Worm (Caenorhabditis elegans): Measurements from ENCODE around the gene dod-20.

Gene dod-20

DNA sequence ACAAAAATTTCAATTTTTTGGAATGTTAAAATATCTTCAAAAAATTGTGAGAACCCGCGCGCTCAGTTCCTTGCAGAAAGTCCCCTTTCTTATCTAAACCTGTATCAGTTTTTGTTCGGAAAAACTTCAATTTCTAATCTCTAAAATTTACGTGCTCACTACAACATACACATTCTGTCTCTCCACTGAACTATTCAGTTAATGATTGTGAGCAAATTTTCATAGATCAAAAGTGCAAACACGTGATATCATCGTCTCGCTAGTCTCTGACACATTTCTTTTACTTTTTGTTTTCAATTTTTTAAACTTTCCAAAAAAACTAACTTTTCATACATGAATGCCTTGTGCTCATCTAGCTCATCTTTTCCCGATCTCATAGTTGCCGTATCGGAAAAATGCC is 37.2 kb downstream of the dod-20 start, which contains the start of gene nhr-203:
nhr-203 (plus strand) TSS at position 332 of the 400 bp plus-strand sequence.
- TF ChIP-seq alr-1 (tag; optimal IDR thresholded peaks at IDR 0.05) (no peak), nhr-129 (tag; optimal IDR thresholded peaks at IDR 0.05) (no peak), nhr-25 (tag; optimal IDR thresholded peaks at IDR 0.05) (no peak), aly-2 (tag; optimal IDR thresholded peaks at IDR 0.05) (no peak), elt-1 (tag; optimal IDR thresholded peaks at IDR 0.05) (no peak), R02D3.7 (tag; optimal IDR thresholded peaks at IDR 0.05) (no peak), elt-3 (tag; optimal IDR thresholded peaks at IDR 0.05) (no peak), mdl-1 (tag; optimal IDR thresholded peaks at IDR 0.05) (no peak), unc-55 (GFP tag; optimal IDR thresholded peaks at IDR 0.05) (no peak), nhr-77 (tag; optimal IDR thresholded peaks at IDR 0.05) (no peak), unc-39 (tag; optimal IDR thresholded peaks at IDR 0.05) (no peak), ceh-16 (tag; optimal IDR thresholded peaks at IDR 0.05) (no peak), snpc-4 (tag; optimal IDR thresholded peaks at IDR 0.05) (no peak), ztf-1 (GFP tag; conservative IDR thresholded peaks at IDR 0.05) (no peak), nhr-237 (tag; optimal IDR thresholded peaks at IDR 0.05) (no peak), peb-1 (tag; optimal IDR thresholded peaks at IDR 0.05) (no peak), zag-1 (tag; optimal IDR thresholded peaks at IDR 0.05) (no peak), sem-4 (tag; optimal IDR thresholded peaks at IDR 0.05) (no peak), mab-5 (tag; optimal IDR thresholded peaks at IDR 0.05) (no peak), sma-9 (GFP tag; optimal IDR thresholded peaks at IDR 0.05) (peak; percentile 80), sma-9 (tag; optimal IDR thresholded peaks at IDR 0.05) (no peak), mbf-1 (tag; optimal IDR thresholded peaks at IDR 0.05) (no peak), lin-11 (tag; optimal IDR thresholded peaks at IDR 0.05) (no peak), egl-27 (tag; optimal IDR thresholded peaks at IDR 0.05) (no peak), lin-13 (GFP tag; optimal IDR thresholded peaks at IDR 0.05) (no peak), dmd-4 (tag; optimal IDR thresholded peaks at IDR 0.05) (no peak), blmp-1 (tag; optimal IDR thresholded peaks at IDR 0.05; ENCODE audit: insufficient read depth) (no peak), nhr-10 (tag; optimal IDR thresholded peaks at IDR 0.05) (no peak), nhr-12 (tag; optimal IDR thresholded peaks at IDR 0.05) (no peak), skn-1 (tag; optimal IDR thresholded peaks at IDR 0.05) (peak; percentile 52), ztf-4 (tag; optimal IDR thresholded peaks at IDR 0.05) (no peak), nhr-21 (tag; optimal IDR thresholded peaks at IDR 0.05) (no peak), nhr-23 (tag; optimal IDR thresholded peaks at IDR 0.05) (no peak), ama-1 (optimal IDR thresholded peaks at IDR 0.05) (no peak), nhr-6 (tag; optimal IDR thresholded peaks at IDR 0.05) (no peak), lsy-2 (tag; optimal IDR thresholded peaks at IDR 0.05) (no peak), fos-1 (tag; optimal IDR thresholded peaks at IDR 0.05) (peak; percentile 75), unc-62 (GFP tag; optimal IDR thresholded peaks at IDR 0.05) (no peak), lin-39 (tag; optimal IDR thresholded peaks at IDR 0.05) (no peak), gmeb-1 (tag; optimal IDR thresholded peaks at IDR 0.05) (peak; percentile 37), nhr-11 (tag; optimal IDR thresholded peaks at IDR 0.05) (no peak), ztf-11 (tag; optimal IDR thresholded peaks at IDR 0.05) (no peak), ceh-82 (tag; optimal IDR thresholded peaks at IDR 0.05) (no peak), ZK546.5 (tag; optimal IDR thresholded peaks at IDR 0.05) (no peak), sma-3 (GFP tag; optimal IDR thresholded peaks at IDR 0.05) (no peak), C34F6.9 (tag; optimal IDR thresholded peaks at IDR 0.05) (no peak), F13H6.1 (tag; optimal IDR thresholded peaks at IDR 0.05) (peak; percentile 1), Y55F3AM.14 (GFP tag; optimal IDR thresholded peaks at IDR 0.05) (no peak), crh-2 (tag; optimal IDR thresholded peaks at IDR 0.05) (peak; percentile 45)

Measured in whole organism, L2 larva.